Worm (Caenorhabditis elegans): ENCODE data around the gene T07F10.3.

DNA sequence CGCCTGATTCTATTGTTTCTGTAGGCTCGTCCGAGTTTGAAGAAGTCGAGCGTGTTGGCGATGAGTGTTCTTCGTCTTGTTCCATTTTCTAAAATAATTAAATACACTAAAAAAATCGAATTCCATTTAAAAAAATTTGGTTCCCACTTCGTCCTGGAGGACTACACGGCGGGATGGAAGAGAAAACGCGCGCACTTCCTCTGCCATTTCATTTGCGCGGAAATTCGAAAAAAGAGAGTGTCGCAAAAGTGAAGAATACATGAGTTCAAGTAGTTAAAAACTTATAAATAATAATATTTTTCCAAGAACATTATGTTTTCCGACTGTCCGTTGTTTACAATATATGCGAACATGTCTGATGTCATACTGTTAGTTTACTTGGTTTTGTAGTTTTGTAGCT lies at the start of gene T07F10.3:
- TF ChIP-seq egl-43 (GFP tag; IDR thresholded peaks at IDR 0.05): no peak
- 0 out of 2 replicates have a peak, but pooled peaks have one; percentile 34 for TF ChIP-seq hmg-1.1 (GFP tag; IDR thresholded peaks at IDR 0.05)
- no peak for TF ChIP-seq aly-2 (tag; optimal IDR thresholded peaks at IDR 0.05)
- no peak for TF ChIP-seq unc-62 (GFP tag; optimal IDR thresholded peaks at IDR 0.05 in 1 of 2)
- no peak for TF ChIP-seq unc-62 (tag; optimal IDR thresholded peaks at IDR 0.05)
- no peak for TF ChIP-seq nhr-76 (tag; optimal IDR thresholded peaks at IDR 0.05)
- no peak for TF ChIP-seq jun-1 (tag; optimal IDR thresholded peaks at IDR 0.05)
- no peak for TF ChIP-seq ceh-82 (tag; optimal IDR thresholded peaks at IDR 0.05)
- TF ChIP-seq nhr-102 (tag; optimal IDR thresholded peaks at IDR 0.05): peak; percentile 79
- TF ChIP-seq arid-1 (GFP tag; conservative IDR thresholded peaks at IDR 0.05): peak; percentile 58
- TF ChIP-seq lin-39 (tag; optimal IDR thresholded peaks at IDR 0.05): no peak
- peak; percentile 69 for TF ChIP-seq nhr-28 (tag; optimal IDR thresholded peaks at IDR 0.05)
- 0 out of 2 replicates have a peak, but pooled peaks have one; percentile 63 for TF ChIP-seq snpc-1.2 (GFP tag; IDR thresholded peaks at IDR 0.05)

Measured in whole organism, L4 larva.